Fruit fly (Drosophila melanogaster) whole organism, prepupa: Measurements from ENCODE around the gene Mst89B.

Experiments
- Blimp-1 ChIP-seq: fragments of 200-800 bp; sonication (Bioruptor generic); optimal IDR thresholded peaks from 3 replicates; lab custom pipeline; 2017; ENCODE audit warnings: missing biosample characterization, missing genetic modification characterization, mild to moderate bottlenecking, moderate library complexity, missing genetic modification reagents
- CG10631 ChIP-seq: fragments of 200-800 bp; sonication (Bioruptor generic); optimal IDR thresholded peaks from 2 replicates; lab custom pipeline; 2016; ENCODE audit warnings: missing biosample characterization, missing genetic modification characterization
- CG10669 ChIP-seq: fragments of 200-800 bp; sonication (Bioruptor generic); optimal IDR thresholded peaks from 3 replicates; lab custom pipeline; 2018; ENCODE audit warnings: missing biosample characterization, mild to moderate bottlenecking, missing genetic modification characterization, moderate library complexity
- CG11762 ChIP-seq: fragments of 200-800 bp; sonication (Bioruptor generic); optimal IDR thresholded peaks from 3 replicates; lab custom pipeline; 2016; ENCODE audit warnings: missing biosample characterization, missing genetic modification characterization; ENCODE audit not compliant: insufficient read depth
- CG11902 ChIP-seq: fragments of 200-800 bp; sonication (Bioruptor generic); optimal IDR thresholded peaks from 3 replicates; lab custom pipeline; 2016; ENCODE audit warnings: missing biosample characterization, missing genetic modification characterization
- CG15336 ChIP-seq: fragments of 200-800 bp; sonication (Bioruptor generic); IDR thresholded peaks from 2 replicates; pipeline ENCODE4 v1.3.6; 2022; ENCODE audit warnings: missing biosample characterization, missing genetic modification characterization
- CG1621 ChIP-seq: fragments of 200-800 bp; sonication (Bioruptor generic); optimal IDR thresholded peaks from 3 replicates; lab custom pipeline; 2018; ENCODE audit warnings: missing biosample characterization, mild to moderate bottlenecking, missing genetic modification characterization
- CG16779 ChIP-seq: fragments of 200-800 bp; sonication (Bioruptor generic); optimal IDR thresholded peaks from 3 replicates; lab custom pipeline; 2017; ENCODE audit warnings: missing biosample characterization, mild to moderate bottlenecking, missing genetic modification characterization
- CG31627 ChIP-seq: fragments of 200-800 bp; sonication (Bioruptor generic); optimal IDR thresholded peaks from 3 replicates; lab custom pipeline; 2016; ENCODE audit warnings: missing biosample characterization, missing genetic modification characterization
- CG6163 ChIP-seq: fragments of 200-800 bp; sonication (Bioruptor generic); IDR thresholded peaks from 3 replicates; pipeline ENCODE4 v1.3.6; 2022; ENCODE audit warnings: missing biosample characterization, missing genetic modification characterization
- CG6792 ChIP-seq: fragments of 200-800 bp; sonication (Bioruptor generic); optimal IDR thresholded peaks from 3 replicates; lab custom pipeline; 2016; ENCODE audit warnings: missing biosample characterization, missing genetic modification characterization
- CG6808 ChIP-seq: fragments of 200-800 bp; sonication (Bioruptor generic); optimal IDR thresholded peaks from 3 replicates; lab custom pipeline; 2017; ENCODE audit warnings: missing biosample characterization, missing genetic modification characterization, mild to moderate bottlenecking, moderate library complexity, missing genetic modification reagents
- CG6854 ChIP-seq: fragments of 200-800 bp; sonication (Bioruptor generic); optimal IDR thresholded peaks from 2 replicates; lab custom pipeline; 2017; ENCODE audit warnings: missing biosample characterization, mild to moderate bottlenecking, missing genetic modification characterization
- CG8119 ChIP-seq: fragments of 200-800 bp; sonication (Bioruptor generic); IDR thresholded peaks from 3 replicates; pipeline ENCODE4 v1.3.6; 2022; ENCODE audit warnings: missing biosample characterization, missing genetic modification characterization
- Eip78C ChIP-seq: fragments of 200-800 bp; sonication (Bioruptor generic); peaks from one replicate; lab custom pipeline; 2016; ENCODE audit warnings: missing biosample characterization, missing genetic modification characterization
- Hr39 ChIP-seq: fragments of 200-800 bp; sonication (Bioruptor generic); optimal IDR thresholded peaks from 2 replicates; lab custom pipeline; 2016; ENCODE audit warnings: missing biosample characterization, missing genetic modification characterization
- Hr4 ChIP-seq: fragments of 200-800 bp; sonication (Bioruptor generic); optimal IDR thresholded peaks from 3 replicates; lab custom pipeline; 2016; ENCODE audit warnings: missing biosample characterization, missing genetic modification characterization
- Met ChIP-seq: fragments of 200-800 bp; sonication (Bioruptor generic); optimal IDR thresholded peaks from 3 replicates; lab custom pipeline; 2016; ENCODE audit warnings: missing biosample characterization, missing genetic modification characterization
- Smox ChIP-seq: fragments of 200-800 bp; sonication (Bioruptor generic); optimal IDR thresholded peaks from 3 replicates; lab custom pipeline; 2016; ENCODE audit warnings: missing biosample characterization, missing genetic modification characterization
- Sox102F ChIP-seq: fragments of 200-800 bp; sonication (Bioruptor generic); optimal IDR thresholded peaks from 2 replicates; lab custom pipeline; 2016; ENCODE audit warnings: missing biosample characterization, mild to moderate bottlenecking, missing genetic modification characterization
- Sox15 ChIP-seq: fragments of 200-800 bp; sonication (Bioruptor generic); optimal IDR thresholded peaks from 3 replicates; lab custom pipeline; 2016; ENCODE audit warnings: missing biosample characterization, missing genetic modification characterization
- achi ChIP-seq: fragments of 200-800 bp; sonication (Bioruptor generic); optimal IDR thresholded peaks from 3 replicates; lab custom pipeline; 2016; ENCODE audit warnings: missing biosample characterization, missing genetic modification characterization
- acj6 ChIP-seq: fragments of 200-800 bp; sonication (Bioruptor generic); optimal IDR thresholded peaks from 3 replicates; lab custom pipeline; 2016; ENCODE audit warnings: missing biosample characterization, missing genetic modification characterization
- cyc ChIP-seq: fragments of 200-800 bp; sonication (Bioruptor generic); optimal IDR thresholded peaks from 3 replicates; lab custom pipeline; 2016; ENCODE audit warnings: missing biosample characterization, missing genetic modification characterization
- dac ChIP-seq: fragments of 200-800 bp; sonication (Bioruptor generic); optimal IDR thresholded peaks from 2 replicates; lab custom pipeline; 2017; ENCODE audit warnings: missing biosample characterization, mild to moderate bottlenecking, missing genetic modification characterization
- dsx ChIP-seq: fragments of 200-800 bp; optimal IDR thresholded peaks from 3 replicates; lab custom pipeline; 2019; ENCODE audit warnings: missing biosample characterization, mild to moderate bottlenecking, missing genetic modification characterization, moderate library complexity; ENCODE audit not compliant: poor library complexity, severe bottlenecking
- eg ChIP-seq: fragments of 200-800 bp; sonication (Bioruptor generic); IDR thresholded peaks from 3 replicates; pipeline ENCODE4 v1.3.6; 2022; ENCODE audit warnings: missing biosample characterization, missing genetic modification characterization
- esn ChIP-seq: fragments of 200-800 bp; sonication (Bioruptor generic); optimal IDR thresholded peaks from 2 replicates; lab custom pipeline; 2016; ENCODE audit warnings: missing biosample characterization, mild to moderate bottlenecking, missing genetic modification characterization, moderate library complexity
- fd59A ChIP-seq: fragments of 200-800 bp; sonication (Bioruptor generic); optimal IDR thresholded peaks from 2 replicates; lab custom pipeline; 2017; ENCODE audit warnings: missing biosample characterization, mild to moderate bottlenecking, missing genetic modification characterization, missing genetic modification reagents
- fd85E ChIP-seq: fragments of 200-800 bp; sonication (Bioruptor generic); optimal IDR thresholded peaks from 3 replicates; lab custom pipeline; 2016; ENCODE audit warnings: missing biosample characterization, missing genetic modification characterization
- lz ChIP-seq: fragments of 200-800 bp; sonication (Bioruptor generic); optimal IDR thresholded peaks from 3 replicates; lab custom pipeline; 2016; ENCODE audit warnings: missing biosample characterization, missing genetic modification characterization
- net ChIP-seq: fragments of 200-800 bp; sonication (Bioruptor generic); optimal IDR thresholded peaks from 3 replicates; lab custom pipeline; 2016; ENCODE audit warnings: missing biosample characterization, missing genetic modification characterization
- pdm3 ChIP-seq: fragments of 200-800 bp; sonication (Bioruptor generic); optimal IDR thresholded peaks from 3 replicates; lab custom pipeline; 2016; ENCODE audit warnings: missing biosample characterization, missing genetic modification characterization
- salr ChIP-seq, 2 experiments: fragments of 200-800 bp; sonication (Bioruptor generic); optimal IDR thresholded peaks; 3 replicates each; lab custom pipeline; 2016 to 2018; ENCODE audit warnings: missing biosample characterization in 2 of 2, missing genetic modification characterization in 2 of 2, mild to moderate bottlenecking in 1 of 2
- spab ChIP-seq: fragments of 200-800 bp; sonication (Bioruptor generic); optimal IDR thresholded peaks from 2 replicates; lab custom pipeline; 2017; ENCODE audit warnings: missing biosample characterization, mild to moderate bottlenecking, missing genetic modification characterization, missing genetic modification reagents
- ss ChIP-seq, 2 experiments: fragments of 200-800 bp; sonication (Bioruptor generic); optimal IDR thresholded peaks; 2 replicates in 1 of 2; 3 replicates in 1 of 2; lab custom pipeline; 2017 to 2018; ENCODE audit warnings: mild to moderate bottlenecking in 2 of 2, missing biosample characterization in 2 of 2, missing genetic modification characterization in 2 of 2, moderate library complexity in 1 of 2
- svp ChIP-seq: fragments of 200-800 bp; sonication (Bioruptor generic); peaks from one replicate; lab custom pipeline; 2016; ENCODE audit warnings: missing biosample characterization, missing genetic modification characterization
- topi ChIP-seq: fragments of 200-800 bp; sonication (Bioruptor generic); optimal IDR thresholded peaks from 3 replicates; lab custom pipeline; 2016; ENCODE audit warnings: missing biosample characterization, missing genetic modification characterization
- vri ChIP-seq: fragments of 200-800 bp; sonication (Bioruptor generic); optimal IDR thresholded peaks from 3 replicates; lab custom pipeline; 2016; ENCODE audit warnings: missing biosample characterization, mild to moderate bottlenecking, missing genetic modification characterization

Gene Mst89B

dm6 chr3R:16254616-16255601 lies 11.9 kb upstream of the Mst89B start (continued):
- TF ChIP-seq fd85E (GFP tag; lab: Kevin White, UChicago), result no peak
- TF ChIP-seq, all 60 proteins: peak for 12

dm6 chr3R:16256135-16256534 lies 10.7 kb upstream of the Mst89B start:
- no peak for TF ChIP-seq net
- peak; percentile 11 for TF ChIP-seq CG1621 (tag; lab: Kevin White, UChicago)
- TF ChIP-seq ss (GFP tag; optimal IDR thresholded peaks at IDR 0.05; lab: Kevin White, UChicago), result peak in 1 of 2 experiments; percentile 37
- TF ChIP-seq CG11902 (GFP tag; lab: Kevin White, UChicago), result no peak
- TF ChIP-seq CG8119 (GFP tag; lab: Robert Waterston, UW), result 0 out of 3 replicates have a peak, but pooled peaks have one; percentile 16
- TF ChIP-seq Hr4 (GFP tag; lab: Kevin White, UChicago), result no peak
- no peak for TF ChIP-seq CG16779
- TF ChIP-seq CG6808 (GFP tag; lab: Kevin White, UChicago), result peak; percentile 6
- 0 out of 3 replicates have a peak, but pooled peaks have one; percentile 22 for TF ChIP-seq eg (GFP tag; lab: Robert Waterston, UW)
- TF ChIP-seq svp (GFP tag; lab: Kevin White, UChicago), result no peak
- TF ChIP-seq dsx (GFP tag; lab: Kevin White, UChicago), result no peak
- no peak for TF ChIP-seq pdm3 (GFP tag; lab: Kevin White, UChicago)
- no peak for TF ChIP-seq CG31627 (GFP tag; lab: Kevin White, UChicago)
- 0 out of 3 replicates have a peak, but pooled peaks have one; percentile 26 for TF ChIP-seq CG6163 (GFP tag; lab: Robert Waterston, UW)
- TF ChIP-seq, all 60 proteins: peak for 6

- TF ChIP-seq dac (GFP tag; lab: Kevin White, UChicago) (no peak), Hr4 (GFP tag; lab: Kevin White, UChicago) (no peak), Eip78C (no peak), Sox15 (GFP tag; lab: Kevin White, UChicago) (no peak), CG6854 (GFP tag; lab: Kevin White, UChicago) (no peak), fd59A (GFP tag; lab: Kevin White, UChicago) (no peak), spab (GFP tag; lab: Kevin White, UChicago) (no peak), vri (GFP tag; lab: Kevin White, UChicago) (no peak), Sox102F (GFP tag; lab: Kevin White, UChicago) (no peak), achi (GFP tag; lab: Kevin White, UChicago) (no peak), CG11762 (GFP tag; lab: Kevin White, UChicago) (no peak), Met (no peak), CG10631 (GFP tag; lab: Kevin White, UChicago) (no peak), fd85E (GFP tag; lab: Kevin White, UChicago) (no peak), CG15336 (GFP tag; lab: Robert Waterston, UW) (no peak), Blimp-1 (GFP tag; lab: Kevin White, UChicago) (no peak), acj6 (GFP tag; lab: Kevin White, UChicago) (no peak), CG11902 (GFP tag; lab: Kevin White, UChicago) (no peak), Smox (GFP tag; lab: Kevin White, UChicago) (no peak)
Measured at dm6 chr3R:16257346-16257745, 9.5 kb upstream of the Mst89B start.

dm6 chr3R:16260385-16261169 lies 6.2 kb upstream of the Mst89B start:
- TF ChIP-seq CG6808 (GFP tag; lab: Kevin White, UChicago) (no peak), CG31627 (GFP tag; lab: Kevin White, UChicago) (peak; percentile 76), pdm3 (GFP tag; lab: Kevin White, UChicago) (no peak), cyc (GFP tag; lab: Kevin White, UChicago) (peak; percentile 79), acj6 (GFP tag; lab: Kevin White, UChicago) (peak; percentile 58), esn (GFP tag; lab: Kevin White, UChicago) (peak; percentile 75), fd59A (GFP tag; lab: Kevin White, UChicago) (no peak), achi (GFP tag; lab: Kevin White, UChicago) (no peak), salr (GFP tag; optimal IDR thresholded peaks at IDR 0.05; lab: Kevin White, UChicago) (peak in 1 of 2 experiments; percentile 27), vri (GFP tag; lab: Kevin White, UChicago) (peak; percentile 68), CG6792 (GFP tag; lab: Kevin White, UChicago) (peak; percentile 9), topi (GFP tag; lab: Kevin White, UChicago) (peak; percentile 56), spab (GFP tag; lab: Kevin White, UChicago) (no peak), CG6854 (GFP tag; lab: Kevin White, UChicago) (peak; percentile 18), Hr39 (peak; percentile 73), Sox15 (GFP tag; lab: Kevin White, UChicago) (peak; percentile 10), lz (peak; percentile 77), CG10669 (GFP tag; lab: Kevin White, UChicago) (no peak), CG11902 (GFP tag; lab: Kevin White, UChicago) (peak; percentile 33)
- TF ChIP-seq, all 60 proteins: peak for 13
